Fruit fly (Drosophila melanogaster) whole organism, embryonic: ENCODE results near the gene Nf-YA.

Experiments
- ATbp ChIP-seq: fragments of 200-800 bp; sonication (Bioruptor generic); optimal IDR thresholded peaks from 2 replicates; lab custom pipeline; 2017; ENCODE audit warnings: missing biosample characterization, mild to moderate bottlenecking, missing genetic modification characterization, missing genetic modification reagents
- Blimp-1 ChIP-seq: fragments of 200-800 bp; sonication (Bioruptor generic); optimal IDR thresholded peaks from 3 replicates; lab custom pipeline; 2018; ENCODE audit warnings: missing biosample characterization, missing genetic modification characterization, mild to moderate bottlenecking, moderate library complexity, missing genetic modification reagents
- CG10274 ChIP-seq: fragments of 200-800 bp; sonication (Bioruptor generic); optimal IDR thresholded peaks from 3 replicates; lab custom pipeline; 2017; ENCODE audit warnings: missing biosample characterization, mild to moderate bottlenecking, missing genetic modification characterization
- CG15696 ChIP-seq: fragments of 200-800 bp; sonication (Bioruptor generic); optimal IDR thresholded peaks from 2 replicates; lab custom pipeline; 2019; ENCODE audit warnings: missing biosample characterization, mild to moderate bottlenecking, missing genetic modification characterization, moderate library complexity
- CG31388 ChIP-seq: fragments of 200-800 bp; sonication (Bioruptor generic); optimal IDR thresholded peaks from 2 replicates; lab custom pipeline; 2016; ENCODE audit warnings: missing biosample characterization, missing genetic modification characterization
- CG4854 ChIP-seq: fragments of 200-800 bp; sonication (Bioruptor generic); optimal IDR thresholded peaks from 2 replicates; lab custom pipeline; 2016; ENCODE audit warnings: missing biosample characterization, missing genetic modification characterization, inconsistent platforms
- CG6791 ChIP-seq: fragments of 200-800 bp; sonication (Bioruptor generic); IDR thresholded peaks from 3 replicates; pipeline ENCODE4 v1.3.6; 2022; ENCODE audit warnings: missing biosample characterization, missing genetic modification characterization; ENCODE audit not compliant: partially characterized antibody
- CG8290 ChIP-seq, 3 experiments: fragments of 200-800 bp; sonication (Bioruptor generic); optimal IDR thresholded peaks; 2 replicates each; lab custom pipeline; 2016 to 2019; ENCODE audit warnings: missing biosample characterization in 3 of 3, missing genetic modification characterization in 3 of 3, mild to moderate bottlenecking in 2 of 3, moderate library complexity in 1 of 3
- CG9797 ChIP-seq: fragments of 200-800 bp; sonication (Bioruptor generic); optimal IDR thresholded peaks from 3 replicates; lab custom pipeline; 2018; ENCODE audit warnings: missing biosample characterization, mild to moderate bottlenecking, missing genetic modification characterization
- Chrac-16 ChIP-seq: fragments of 200-800 bp; sonication (Bioruptor generic); optimal IDR thresholded peaks from 3 replicates; lab custom pipeline; 2016; ENCODE audit warnings: missing biosample characterization, missing genetic modification characterization
- D19A ChIP-seq: fragments of 200-800 bp; optimal IDR thresholded peaks from 3 replicates; lab custom pipeline; 2019; ENCODE audit warnings: missing biosample characterization, mild to moderate bottlenecking, missing genetic modification characterization, moderate library complexity
- D19B ChIP-seq: fragments of 200-800 bp; sonication (Bioruptor generic); optimal IDR thresholded peaks from 2 replicates; lab custom pipeline; 2017; ENCODE audit warnings: missing biosample characterization, mild to moderate bottlenecking, missing genetic modification characterization
- Dek ChIP-seq: fragments of 200-800 bp; sonication (Bioruptor generic); optimal IDR thresholded peaks from 3 replicates; lab custom pipeline; 2019; ENCODE audit warnings: missing biosample characterization, mild to moderate bottlenecking, missing genetic modification characterization, moderate library complexity
- E2f2 ChIP-seq: fragments of 200-800 bp; sonication (Bioruptor generic); IDR thresholded peaks from 2 replicates; pipeline ENCODE4 v1.3.6; 2022; ENCODE audit warnings: missing biosample characterization, missing genetic modification characterization
- Ets97D ChIP-seq: fragments of 200-800 bp; sonication (Bioruptor generic); optimal IDR thresholded peaks from 3 replicates; lab custom pipeline; 2016; ENCODE audit warnings: missing biosample characterization, missing genetic modification characterization
- Hey ChIP-seq: fragments of 200-800 bp; sonication (Bioruptor generic); optimal IDR thresholded peaks from 3 replicates; lab custom pipeline; 2018; ENCODE audit warnings: missing biosample characterization, mild to moderate bottlenecking, missing genetic modification characterization
- Hr3 ChIP-seq: fragments of 200-800 bp; sonication (Bioruptor generic); optimal IDR thresholded peaks from 3 replicates; lab custom pipeline; 2016; ENCODE audit warnings: missing biosample characterization, missing genetic modification characterization
- Hr39 ChIP-seq: fragments of >200 bp; optimal IDR thresholded peaks from 2 replicates; lab custom pipeline; 2017
- NK7.1 ChIP-seq: fragments of 200-800 bp; sonication (Bioruptor generic); optimal IDR thresholded peaks from 3 replicates; lab custom pipeline; 2016; ENCODE audit warnings: missing biosample characterization, missing genetic modification characterization
- Neu2 ChIP-seq: fragments of 200-800 bp; sonication (Bioruptor generic); optimal IDR thresholded peaks from 3 replicates; lab custom pipeline; 2016; ENCODE audit warnings: missing biosample characterization, missing genetic modification characterization, borderline replicate concordance
- Rfx ChIP-seq: fragments of 200-800 bp; sonication (Bioruptor generic); IDR thresholded peaks from 2 replicates; pipeline ENCODE4 v1.3.6; 2022; ENCODE audit warnings: missing biosample characterization, missing genetic modification characterization
- Rx ChIP-seq: fragments of 200-800 bp; sonication (Bioruptor generic); IDR thresholded peaks from 2 replicates; pipeline ENCODE4 v1.3.6; 2022; ENCODE audit warnings: missing biosample characterization, missing genetic modification characterization
- Tbp ChIP-seq: fragments of >200 bp; optimal IDR thresholded peaks from 2 replicates; lab custom pipeline; 2018; ENCODE audit warnings: missing biosample characterization, missing genetic modification characterization
- bcd ChIP-seq: fragments of 200-800 bp; sonication (Bioruptor generic); optimal IDR thresholded peaks from 2 replicates; lab custom pipeline; 2017; ENCODE audit warnings: missing biosample characterization, mild to moderate bottlenecking, missing genetic modification characterization
- chinmo ChIP-seq: fragments of 200-800 bp; sonication (Bioruptor generic); IDR thresholded peaks from 4 replicates; pipeline ENCODE4 v1.3.6; 2022; ENCODE audit warnings: missing biosample characterization, missing genetic modification characterization; ENCODE audit not compliant: partially characterized antibody
- eve ChIP-seq, 2 experiments: fragments of >200 bp; optimal IDR thresholded peaks; 2 replicates each; lab custom pipeline; 2017; ENCODE audit warnings: missing biosample characterization in 2 of 2, missing genetic modification characterization in 2 of 2
- fd96Cb ChIP-seq: fragments of 200-800 bp; sonication (Bioruptor generic); optimal IDR thresholded peaks from 2 replicates; lab custom pipeline; 2018; ENCODE audit warnings: missing biosample characterization, mild to moderate bottlenecking, missing genetic modification characterization, moderate library complexity
- fru ChIP-seq: fragments of >200 bp; optimal IDR thresholded peaks from 2 replicates; lab custom pipeline; 2017
- gce ChIP-seq: fragments of 200-800 bp; sonication (Bioruptor generic); IDR thresholded peaks from 3 replicates; pipeline ENCODE4 v1.3.6; 2022; ENCODE audit warnings: missing biosample characterization, missing genetic modification characterization
- gt ChIP-seq: fragments of 200-800 bp; sonication (Bioruptor generic); IDR thresholded peaks from 2 replicates; pipeline ENCODE4 v1.3.6; 2022; ENCODE audit warnings: missing biosample characterization, missing genetic modification characterization
- maf-S ChIP-seq: fragments of 200-800 bp; sonication (Bioruptor generic); optimal IDR thresholded peaks from 2 replicates; lab custom pipeline; 2016; ENCODE audit warnings: missing biosample characterization, missing genetic modification characterization
- mirr ChIP-seq: fragments of 200-800 bp; sonication (Bioruptor generic); optimal IDR thresholded peaks from 3 replicates; lab custom pipeline; 2018; ENCODE audit warnings: missing biosample characterization, mild to moderate bottlenecking, missing genetic modification characterization
- nau ChIP-seq: fragments of 200-800 bp; sonication (Bioruptor generic); optimal IDR thresholded peaks from 3 replicates; lab custom pipeline; 2017; ENCODE audit warnings: missing biosample characterization, mild to moderate bottlenecking, missing genetic modification characterization, missing genetic modification reagents
- org-1 ChIP-seq: fragments of 200-800 bp; sonication (Bioruptor generic); optimal IDR thresholded peaks from 2 replicates; lab custom pipeline; 2017; ENCODE audit warnings: missing biosample characterization, missing genetic modification characterization
- pfk ChIP-seq: fragments of 200-800 bp; sonication (Bioruptor generic); optimal IDR thresholded peaks from 2 replicates; lab custom pipeline; 2018; ENCODE audit warnings: missing biosample characterization, mild to moderate bottlenecking, missing genetic modification characterization, moderate library complexity
- pnt ChIP-seq: fragments of 200-800 bp; sonication (Bioruptor generic); optimal IDR thresholded peaks from 3 replicates; lab custom pipeline; 2016; ENCODE audit warnings: missing biosample characterization, missing genetic modification characterization
- sens ChIP-seq: fragments of 200-800 bp; sonication (Bioruptor generic); peaks from one replicate; lab custom pipeline; 2016; ENCODE audit warnings: missing biosample characterization, missing genetic modification characterization
- sim ChIP-seq: fragments of 200-800 bp; sonication (Bioruptor generic); IDR thresholded peaks from 2 replicates; pipeline ENCODE4 v1.3.6; 2022; ENCODE audit warnings: missing biosample characterization, missing genetic modification characterization
- slp2 ChIP-seq: fragments of 200-800 bp; sonication (Bioruptor generic); optimal IDR thresholded peaks from 2 replicates; lab custom pipeline; 2016; ENCODE audit warnings: missing biosample characterization, missing genetic modification characterization
- stc ChIP-seq: fragments of 200-800 bp; sonication (Bioruptor generic); IDR thresholded peaks from 2 replicates; pipeline ENCODE4 v1.3.6; 2022; ENCODE audit warnings: missing biosample characterization, missing genetic modification characterization
- zfh1 ChIP-seq: fragments of 200-800 bp; sonication (Bioruptor generic); IDR thresholded peaks from 3 replicates; pipeline ENCODE4 v1.3.6; 2022; ENCODE audit warnings: missing biosample characterization, missing genetic modification characterization

The Nf-YA gene

DNA sequence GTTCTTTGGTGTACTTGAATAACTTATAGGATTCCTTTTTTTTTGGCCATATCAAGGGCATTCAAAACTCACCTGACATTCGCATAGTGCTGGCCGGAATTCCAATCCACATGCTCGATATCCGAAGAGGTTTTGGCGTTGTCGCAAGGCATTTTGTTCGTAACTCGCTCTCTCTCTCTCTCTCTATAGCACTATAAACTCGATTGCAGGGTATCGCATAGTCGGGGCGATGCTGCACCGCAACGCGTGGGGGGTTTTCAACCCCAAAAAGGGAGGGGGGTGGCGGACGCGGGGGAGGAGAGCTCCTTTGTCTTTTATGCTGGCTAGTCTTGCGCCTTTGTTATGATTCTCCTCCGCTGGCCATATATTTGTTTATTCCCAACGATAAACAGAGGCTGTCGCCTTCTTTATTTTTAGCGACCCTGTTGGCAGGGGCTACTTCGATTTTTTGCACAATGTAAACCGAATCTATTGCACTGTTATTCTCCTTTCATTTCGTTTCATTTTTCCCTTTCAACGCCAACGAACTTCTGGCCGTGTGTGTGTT lies 43.6 kb downstream of the Nf-YA start (continued):
- TF ChIP-seq Neu2 (GFP tag; lab: Kevin White, UChicago) (no peak), CG4854 (GFP tag; lab: Kevin White, UChicago) (no peak), Chrac-16 (no peak), sim (no peak), CG10274 (GFP tag; lab: Kevin White, UChicago) (peak; percentile 35), pnt (GFP tag; lab: Kevin White, UChicago) (no peak), D19A (peak; percentile 85), E2f2 (GFP tag; lab: Robert Waterston, UW) (no peak), D19B (GFP tag; lab: Kevin White, UChicago) (peak; percentile 90), Hey (no peak), maf-S (no peak), Hr39 (lab: Kevin White, UChicago) (no peak), CG8290 (GFP tag; optimal IDR thresholded peaks at IDR 0.05; lab: Kevin White, UChicago) (no peak), CG8290 (tag; optimal IDR thresholded peaks at IDR 0.05; lab: Kevin White, UChicago) (peak in 1 of 2 experiments; percentile 25), Tbp (GFP tag; lab: Kevin White, UChicago) (no peak), gt (GFP tag; lab: Robert Waterston, UW) (no peak)

DNA sequence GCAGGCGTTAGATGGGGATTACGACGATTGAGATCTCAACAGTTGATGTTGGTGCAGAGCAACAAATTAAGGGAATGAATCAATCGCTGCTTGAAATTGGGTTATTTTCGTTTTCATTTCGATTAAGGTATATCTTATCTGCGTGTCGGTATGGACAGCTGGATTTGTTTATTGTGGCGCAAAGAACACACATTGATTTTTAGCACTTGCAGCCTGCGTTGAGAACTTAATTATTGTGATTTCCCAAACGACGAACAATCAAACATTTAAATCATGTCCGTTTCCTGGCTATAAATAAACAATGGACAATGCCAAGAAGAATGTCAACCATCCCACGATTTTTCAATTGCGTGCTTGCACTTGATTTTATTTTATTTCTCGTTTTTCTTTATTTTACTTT lies 44.0 kb downstream of the Nf-YA start:
- no peak for TF ChIP-seq stc (GFP tag; lab: Robert Waterston, UW)
- TF ChIP-seq CG6791, result no peak
- TF ChIP-seq pfk (GFP tag; lab: Kevin White, UChicago), result no peak
- TF ChIP-seq CG15696 (tag; lab: Kevin White, UChicago), result no peak
- no peak for TF ChIP-seq pnt (GFP tag; lab: Kevin White, UChicago)
- no peak for TF ChIP-seq CG31388 (GFP tag; lab: Kevin White, UChicago)
- no peak for TF ChIP-seq fru (lab: Kevin White, UChicago)
- TF ChIP-seq Ets97D (GFP tag; lab: Kevin White, UChicago), result no peak
- no peak for TF ChIP-seq slp2 (GFP tag; lab: Kevin White, UChicago)
- no peak for TF ChIP-seq sens (GFP tag; lab: Kevin White, UChicago)
- TF ChIP-seq CG9797, result no peak
- TF ChIP-seq Rfx (GFP tag; lab: Robert Waterston, UW), result 0 out of 2 replicates have a peak, but pooled peaks have one; percentile 1
- TF ChIP-seq gce (GFP tag; lab: Robert Waterston, UW), result no peak
- no peak for TF ChIP-seq ATbp (GFP tag; lab: Kevin White, UChicago)
- TF ChIP-seq fd96Cb, result no peak
- no peak for TF ChIP-seq org-1 (GFP tag; lab: Kevin White, UChicago)
- TF ChIP-seq Blimp-1 (GFP tag; lab: Kevin White, UChicago), result no peak
- no peak for TF ChIP-seq Dek (tag; lab: Kevin White, UChicago)
- no peak for TF ChIP-seq bcd (GFP tag; lab: Kevin White, UChicago)
- TF ChIP-seq zfh1 (GFP tag; lab: Robert Waterston, UW), result no peak
- TF ChIP-seq mirr (GFP tag; lab: Kevin White, UChicago), result peak; percentile 21
- TF ChIP-seq Hr3 (GFP tag; lab: Kevin White, UChicago), result no peak
- TF ChIP-seq NK7.1 (GFP tag; lab: Kevin White, UChicago), result no peak
- TF ChIP-seq eve (GFP tag; optimal IDR thresholded peaks at IDR 0.05; lab: Kevin White, UChicago), result peak in 1 of 2 experiments; percentile 64
- 0 out of 4 replicates have a peak, but pooled peaks have one; percentile 48 for TF ChIP-seq chinmo (GFP tag; lab: Robert Waterston, UW)
- TF ChIP-seq nau (GFP tag; lab: Kevin White, UChicago), result no peak
- no peak for TF ChIP-seq Rx (GFP tag; lab: Robert Waterston, UW)
